Worm (Caenorhabditis elegans): Measurements from ENCODE around the gene H40L08.3.

ce11 chrX:15045401-15045800 lies 30.5 kb downstream of the H40L08.3 start:
- no peak for TF ChIP-seq fkh-10 (GFP tag; optimal IDR thresholded peaks at IDR 0.05)
- TF ChIP-seq sea-2 (GFP tag; optimal IDR thresholded peaks at IDR 0.05) = no peak
- TF ChIP-seq fos-1 (tag; optimal IDR thresholded peaks at IDR 0.05) = no peak
- no peak for TF ChIP-seq elt-3 (tag; optimal IDR thresholded peaks at IDR 0.05)
- no peak for TF ChIP-seq lin-39 (tag; optimal IDR thresholded peaks at IDR 0.05)
- no peak for TF ChIP-seq skn-1 (tag; optimal IDR thresholded peaks at IDR 0.05)
- TF ChIP-seq tbx-2 (tag; optimal IDR thresholded peaks at IDR 0.05) = no peak
- no peak for TF ChIP-seq unc-62 (GFP tag; optimal IDR thresholded peaks at IDR 0.05)
- no peak for TF ChIP-seq daf-12 (tag; optimal IDR thresholded peaks at IDR 0.05)
- no peak for TF ChIP-seq nhr-237 (tag; optimal IDR thresholded peaks at IDR 0.05)
- TF ChIP-seq nhr-12 (tag; optimal IDR thresholded peaks at IDR 0.05) = no peak
- no peak for TF ChIP-seq ceh-9 (tag; optimal IDR thresholded peaks at IDR 0.05)
- no peak for TF ChIP-seq nhr-11 (tag; optimal IDR thresholded peaks at IDR 0.05)
- TF ChIP-seq nhr-28 (tag; optimal IDR thresholded peaks at IDR 0.05) = no peak

Data from whole organism, L3 larva.